Fruit fly (Drosophila melanogaster): ENCODE measurements around the gene CG43291.

CG43291 gene

DNA sequence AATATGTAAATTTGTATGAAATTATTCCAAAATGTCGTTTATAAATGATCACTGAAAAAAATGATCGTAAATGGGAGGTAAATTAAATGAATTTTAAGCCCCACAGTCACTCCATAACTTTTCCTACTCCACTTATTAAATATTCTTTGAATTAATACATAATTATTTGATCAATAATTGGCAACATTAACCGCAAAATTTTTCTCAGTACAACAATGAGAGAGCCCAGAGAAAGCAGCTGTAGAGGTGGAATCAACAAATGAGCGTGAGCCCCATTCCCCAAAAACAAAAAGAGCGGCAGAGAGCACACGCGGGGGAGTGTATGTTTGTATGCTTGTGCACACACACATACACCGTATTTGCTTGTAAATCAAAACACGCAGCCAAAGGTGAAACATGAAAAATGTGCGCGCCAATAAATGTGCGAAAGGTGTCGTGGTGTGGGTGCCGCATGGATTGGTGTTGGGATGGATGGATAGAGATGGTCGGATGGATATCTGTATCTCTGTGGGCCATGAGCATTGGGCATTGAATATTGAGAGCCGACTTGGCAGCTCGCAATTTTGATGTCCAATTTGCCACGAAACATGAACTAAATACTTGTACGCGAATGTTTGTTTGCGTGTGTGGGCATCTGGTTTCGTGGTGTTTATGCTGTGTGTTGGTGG lies 39.4 kb upstream of the CG43291 start:
- TF ChIP-seq CG9139 (GFP tag; optimal IDR thresholded peaks at IDR 0.05): peak; percentile 86
- TF ChIP-seq ss (GFP tag; optimal IDR thresholded peaks at IDR 0.05): peak; percentile 74 to 86
- peak; percentile 98 for TF ChIP-seq topi (GFP tag; optimal IDR thresholded peaks at IDR 0.05)
- TF ChIP-seq CG10669 (GFP tag; optimal IDR thresholded peaks at IDR 0.05): peak; percentile 96
- peak; percentile 98 for TF ChIP-seq CG6276 (GFP tag; optimal IDR thresholded peaks at IDR 0.05)
- TF ChIP-seq Smox (GFP tag; optimal IDR thresholded peaks at IDR 0.05): peak; percentile 98
- peak; percentile 97 for TF ChIP-seq Sox15 (GFP tag; optimal IDR thresholded peaks at IDR 0.05)
- peak; percentile 99 for TF ChIP-seq OdsH (GFP tag; optimal IDR thresholded peaks at IDR 0.05)
- TF ChIP-seq CG1621 (tag; optimal IDR thresholded peaks at IDR 0.05): peak; percentile 93
- TF ChIP-seq CG6854 (GFP tag; optimal IDR thresholded peaks at IDR 0.05): peak; percentile 92
- peak; percentile 94 for TF ChIP-seq CG16779 (tag; optimal IDR thresholded peaks at IDR 0.05)
- peak; percentile 97 for TF ChIP-seq Hr39 (GFP tag; optimal IDR thresholded peaks at IDR 0.05)
- no peak for TF ChIP-seq CG6163 (GFP tag; IDR thresholded peaks at IDR 0.05)
- peak; percentile 95 for TF ChIP-seq CG11762 (GFP tag; optimal IDR thresholded peaks at IDR 0.05; ENCODE audit: insufficient read depth)
- TF ChIP-seq CG8632 (GFP tag; optimal IDR thresholded peaks at IDR 0.05): peak; percentile 98
- peak; percentile 97 for TF ChIP-seq achi (GFP tag; optimal IDR thresholded peaks at IDR 0.05)
- peak; percentile 99 for TF ChIP-seq esn (GFP tag; optimal IDR thresholded peaks at IDR 0.05)
- TF ChIP-seq Eip75B (GFP tag; optimal IDR thresholded peaks at IDR 0.05): peak; percentile 96
- peak; percentile 100 for TF ChIP-seq Eip78C (GFP tag)
- TF ChIP-seq fkh (GFP tag; optimal IDR thresholded peaks at IDR 0.05): peak; percentile 63
- peak; percentile 98 for TF ChIP-seq net (GFP tag; optimal IDR thresholded peaks at IDR 0.05)
- TF ChIP-seq Ets21C (GFP tag; optimal IDR thresholded peaks at IDR 0.05): peak; percentile 93
- peak; percentile 96 for TF ChIP-seq Ets96B (tag; optimal IDR thresholded peaks at IDR 0.05)
- TF ChIP-seq eg (GFP tag; IDR thresholded peaks at IDR 0.05): no peak
- TF ChIP-seq CG4318 (GFP tag; optimal IDR thresholded peaks at IDR 0.05): peak; percentile 98
- peak; percentile 96 for TF ChIP-seq CG11902 (GFP tag; optimal IDR thresholded peaks at IDR 0.05)
- peak; percentile 99 for TF ChIP-seq CG32006 (GFP tag; optimal IDR thresholded peaks at IDR 0.05)
- TF ChIP-seq lz (GFP tag; optimal IDR thresholded peaks at IDR 0.05): peak; percentile 98
- TF ChIP-seq CG6792 (GFP tag; optimal IDR thresholded peaks at IDR 0.05): peak; percentile 97
- TF ChIP-seq salr (GFP tag; optimal IDR thresholded peaks at IDR 0.05): peak; percentile 92 to 97
- peak; percentile 98 for TF ChIP-seq CG34406 (GFP tag; optimal IDR thresholded peaks at IDR 0.05)
- peak; percentile 97 for TF ChIP-seq cyc (GFP tag; optimal IDR thresholded peaks at IDR 0.05)
- no peak for TF ChIP-seq Gug (GFP tag; IDR thresholded peaks at IDR 0.05)
- peak; percentile 99 for TF ChIP-seq Hr4 (GFP tag; optimal IDR thresholded peaks at IDR 0.05)
- peak; percentile 98 for TF ChIP-seq Lpt (GFP tag; optimal IDR thresholded peaks at IDR 0.05)
- peak; percentile 95 for TF ChIP-seq vri (GFP tag; optimal IDR thresholded peaks at IDR 0.05)
- peak; percentile 99 for TF ChIP-seq CG3919 (GFP tag; optimal IDR thresholded peaks at IDR 0.05)
- TF ChIP-seq Eip93F (GFP tag; optimal IDR thresholded peaks at IDR 0.05): peak; percentile 90
- TF ChIP-seq Hr38 (GFP tag; optimal IDR thresholded peaks at IDR 0.05): no peak
- peak; percentile 98 for TF ChIP-seq Sox102F (GFP tag; optimal IDR thresholded peaks at IDR 0.05)
- peak; percentile 92 for TF ChIP-seq dac (GFP tag; optimal IDR thresholded peaks at IDR 0.05)
- peak; percentile 89 for TF ChIP-seq Blimp-1 (GFP tag; optimal IDR thresholded peaks at IDR 0.05)
- TF ChIP-seq CG8319 (GFP tag; optimal IDR thresholded peaks at IDR 0.05): peak; percentile 97
- peak; percentile 97 for TF ChIP-seq CG7368 (GFP tag; optimal IDR thresholded peaks at IDR 0.05)
- TF ChIP-seq fd59A (GFP tag; optimal IDR thresholded peaks at IDR 0.05): peak; percentile 95
- TF ChIP-seq CG31627 (GFP tag; optimal IDR thresholded peaks at IDR 0.05): peak; percentile 97
- TF ChIP-seq spab (GFP tag; optimal IDR thresholded peaks at IDR 0.05): peak; percentile 92
- peak; percentile 99 for TF ChIP-seq svp (GFP tag)
- TF ChIP-seq fd85E (GFP tag; optimal IDR thresholded peaks at IDR 0.05): peak; percentile 88
- no peak for TF ChIP-seq CG8119 (GFP tag; IDR thresholded peaks at IDR 0.05)
- TF ChIP-seq CG3032 (tag; optimal IDR thresholded peaks at IDR 0.05): peak; percentile 95
